Worm (Caenorhabditis elegans): ENCODE data around the gene der-2.

The der-2 gene

DNA sequence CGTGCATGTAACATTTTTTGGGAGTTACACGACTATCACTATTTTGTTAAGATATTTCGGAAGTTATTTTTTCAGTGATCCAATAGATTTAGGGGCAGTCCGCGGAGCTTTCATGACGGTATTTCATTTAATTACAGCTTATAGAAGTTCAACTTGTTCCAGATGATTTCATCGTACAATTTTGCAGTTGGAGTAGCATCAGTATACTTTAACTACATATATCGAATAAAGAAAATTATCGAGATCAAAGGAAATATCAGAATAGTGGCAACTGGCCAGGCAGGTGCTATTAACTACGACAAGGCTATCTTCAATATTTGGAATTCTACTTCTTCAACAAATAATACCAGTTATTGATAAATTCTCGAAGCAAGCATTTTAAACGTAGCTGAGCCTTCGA lies 44.4 kb downstream of the der-2 start:
- no peak for TF ChIP-seq pag-3 (tag; optimal IDR thresholded peaks at IDR 0.05; ENCODE audit: borderline replicate concordance)
- no peak for TF ChIP-seq ceh-2 (tag; optimal IDR thresholded peaks at IDR 0.05)
- TF ChIP-seq nhr-232 (tag; optimal IDR thresholded peaks at IDR 0.05) = no peak
- TF ChIP-seq ceh-18 (tag; optimal IDR thresholded peaks at IDR 0.05) = no peak

Measured in whole organism, late embryonic.